Worm (Caenorhabditis elegans) whole organism, L2 larva: ENCODE data around the gene lron-15.

Experiments
- F13H6.1 ChIP-seq: sonication (generic microtip); optimal IDR thresholded peaks from 2 replicates; lab custom pipeline; 2016; ENCODE audit warnings: missing genetic modification characterization, missing compliant biosample characterization
- mdl-1 ChIP-seq, 2 experiments: fragments of 150-350 bp in 1 of 2; sonication (generic microtip) in 1 of 2; optimal IDR thresholded peaks; 2 replicates each; lab custom pipeline; 2017; ENCODE audit warnings: missing biosample characterization in 2 of 2, missing genetic modification characterization in 2 of 2
- nhr-6 ChIP-seq: fragments of 150-350 bp; optimal IDR thresholded peaks from 2 replicates; lab custom pipeline; 2014; ENCODE audit warnings: missing biosample characterization, missing genetic modification characterization
- ztf-4 ChIP-seq: fragments of 150-350 bp; optimal IDR thresholded peaks from 2 replicates; lab custom pipeline; 2014; ENCODE audit warnings: missing biosample characterization, missing genetic modification characterization

- TF ChIP-seq nhr-6 (tag; lab: Kevin White, UChicago), result no peak
- peak; percentile 9 to 41 for TF ChIP-seq mdl-1 (tag; optimal IDR thresholded peaks at IDR 0.05; lab: Kevin White, UChicago)
- peak; percentile 67 for TF ChIP-seq F13H6.1 (tag; lab: Kevin White, UChicago)
- no peak for TF ChIP-seq ztf-4 (tag; lab: Kevin White, UChicago)
Observed at ce11 chrII:6491817-6492452, 52.8 kb downstream of the lron-15 start, which contains the start of the genes T28D9.11 and T28D9.1.
